Worm (Caenorhabditis elegans) whole organism, L3 larva: ENCODE measurements around the gene F38B6.4.

Experiments used
- ZK546.5 ChIP-seq: sonication (generic microtip); optimal IDR thresholded peaks from 2 replicates; lab custom pipeline; 2017; ENCODE audit warnings: missing biosample characterization, missing genetic modification characterization
- aly-2 ChIP-seq: fragments of 150-350 bp; optimal IDR thresholded peaks from 2 replicates; lab custom pipeline; 2014; ENCODE audit warnings: missing biosample characterization, missing genetic modification characterization
- ama-1 ChIP-seq: fragments of 150-350 bp; optimal IDR thresholded peaks from 2 replicates; lab custom pipeline; 2018
- ceh-16 ChIP-seq: sonication (generic microtip); optimal IDR thresholded peaks from 2 replicates; lab custom pipeline; 2017; ENCODE audit warnings: missing biosample characterization, missing genetic modification characterization
- ceh-82 ChIP-seq: fragments of 150-350 bp; optimal IDR thresholded peaks from 2 replicates; lab custom pipeline; 2014; ENCODE audit warnings: missing biosample characterization, missing genetic modification characterization
- daf-12 ChIP-seq: fragments of 150-350 bp; optimal IDR thresholded peaks from 2 replicates; lab custom pipeline; 2014; ENCODE audit warnings: missing biosample characterization, missing genetic modification reagents, missing genetic modification characterization
- egl-27 ChIP-seq: sonication (generic microtip); optimal IDR thresholded peaks from 4 replicates; lab custom pipeline; 2017; ENCODE audit warnings: missing biosample characterization, missing genetic modification reagents, missing genetic modification characterization
- egl-5 ChIP-seq: fragments of 150-350 bp; optimal IDR thresholded peaks from 2 replicates; lab custom pipeline; 2017; ENCODE audit warnings: missing biosample characterization, missing genetic modification reagents, missing genetic modification characterization, inconsistent platforms
- elt-1 ChIP-seq: fragments of 150-350 bp; optimal IDR thresholded peaks from 2 replicates; lab custom pipeline; 2014; ENCODE audit warnings: missing biosample characterization, missing genetic modification characterization
- elt-2 ChIP-seq: sonication (generic microtip); optimal IDR thresholded peaks from 2 replicates; lab custom pipeline; 2016; ENCODE audit warnings: missing genetic modification reagents, mild to moderate bottlenecking, missing genetic modification characterization, missing compliant biosample characterization
- elt-3 ChIP-seq, 3 experiments: fragments of 150-350 bp in 1 of 3; sonication (generic microtip) in 2 of 3; optimal IDR thresholded peaks; 2 replicates in 2 of 3; 4 replicates in 1 of 3; lab custom pipeline; 2014 to 2017; ENCODE audit warnings: missing biosample characterization in 3 of 3, missing genetic modification characterization in 3 of 3
- eor-1 ChIP-seq, 2 experiments: fragments of 150-350 bp; optimal IDR thresholded peaks; 2 replicates each; lab custom pipeline; 2014 to 2018; ENCODE audit warnings: missing biosample characterization in 2 of 2, missing genetic modification characterization in 2 of 2
- lin-15B ChIP-seq: fragments of 150-350 bp; optimal IDR thresholded peaks from 2 replicates; lab custom pipeline; 2014; ENCODE audit warnings: missing biosample characterization, missing genetic modification characterization
- lin-39 ChIP-seq: fragments of 150-350 bp; optimal IDR thresholded peaks from 2 replicates; lab custom pipeline; 2018; ENCODE audit warnings: missing biosample characterization, missing genetic modification reagents, missing genetic modification characterization
- lsy-12 ChIP-seq: sonication (generic microtip); optimal IDR thresholded peaks from 2 replicates; lab custom pipeline; 2016; ENCODE audit warnings: mild to moderate bottlenecking, missing genetic modification characterization, missing compliant biosample characterization
- mdl-1 ChIP-seq: fragments of 150-350 bp; optimal IDR thresholded peaks from 2 replicates; lab custom pipeline; 2014; ENCODE audit warnings: missing biosample characterization, missing genetic modification characterization
- mml-1 ChIP-seq: fragments of 150-350 bp; sonication (generic microtip); optimal IDR thresholded peaks from 3 replicates; lab custom pipeline; 2014; ENCODE audit warnings: missing biosample characterization, missing genetic modification characterization
- nhr-237 ChIP-seq: fragments of 150-350 bp; optimal IDR thresholded peaks from 2 replicates; lab custom pipeline; 2014; ENCODE audit warnings: missing biosample characterization, missing genetic modification characterization
- nhr-28 ChIP-seq: fragments of 150-350 bp; optimal IDR thresholded peaks from 2 replicates; lab custom pipeline; 2014; ENCODE audit warnings: missing biosample characterization, missing genetic modification characterization
- nhr-67 ChIP-seq: fragments of 150-350 bp; optimal IDR thresholded peaks from 2 replicates; lab custom pipeline; 2014; ENCODE audit warnings: missing biosample characterization, missing genetic modification characterization
- nhr-77 ChIP-seq: fragments of 150-350 bp; optimal IDR thresholded peaks from 2 replicates; lab custom pipeline; 2014; ENCODE audit warnings: missing biosample characterization, missing genetic modification characterization
- pha-4 ChIP-seq: fragments of 150-350 bp; optimal IDR thresholded peaks from 2 replicates; lab custom pipeline; 2014; ENCODE audit warnings: missing biosample characterization, missing genetic modification reagents, missing genetic modification characterization
- pqm-1 ChIP-seq: fragments of 150-350 bp; optimal IDR thresholded peaks from 2 replicates; lab custom pipeline; 2017; ENCODE audit warnings: missing biosample characterization, missing genetic modification characterization, inconsistent platforms
- snpc-4 ChIP-seq: fragments of 150-350 bp; optimal IDR thresholded peaks from 2 replicates; lab custom pipeline; 2014; ENCODE audit warnings: missing biosample characterization, missing genetic modification characterization
- zag-1 ChIP-seq: fragments of 150-350 bp; optimal IDR thresholded peaks from 2 replicates; lab custom pipeline; 2014; ENCODE audit warnings: missing biosample characterization, missing genetic modification characterization
- ztf-11 ChIP-seq: fragments of 150-350 bp; optimal IDR thresholded peaks from 2 replicates; lab custom pipeline; 2014; ENCODE audit warnings: missing biosample characterization, missing genetic modification characterization
- ztf-4 ChIP-seq: fragments of 150-350 bp; optimal IDR thresholded peaks from 2 replicates; lab custom pipeline; 2014; ENCODE audit warnings: missing biosample characterization, missing genetic modification characterization

Gene F38B6.4

DNA sequence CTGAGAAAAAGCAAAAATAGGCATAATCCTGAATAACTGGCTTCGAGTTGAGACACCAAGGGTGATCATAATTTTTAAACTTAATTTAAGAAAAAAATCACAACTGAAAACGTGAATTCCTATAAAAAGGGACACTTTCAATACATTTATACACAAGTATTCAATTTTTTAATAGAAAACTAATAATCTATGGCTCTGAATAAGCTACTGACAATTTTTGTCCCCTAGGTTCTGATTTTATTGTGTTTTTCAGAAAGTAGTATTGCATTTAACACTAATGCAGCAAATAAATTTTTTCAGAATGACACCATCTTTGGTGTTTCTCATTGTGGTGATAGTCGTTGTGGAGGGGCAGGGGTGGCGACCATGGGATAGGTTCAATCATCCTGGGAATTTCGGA lies 38.6 kb downstream of the F38B6.4 start, which contains the start of gene nas-11:
nas-11 (plus strand) TSS at position 301 of the 400 bp plus-strand sequence.
- TF ChIP-seq aly-2 (no peak), nhr-237 (tag; lab: Kevin White, UChicago) (no peak), elt-1 (tag; lab: Kevin White, UChicago) (no peak), pha-4 (tag; lab: Kevin White, UChicago) (no peak), nhr-67 (tag; lab: Kevin White, UChicago) (no peak), lin-39 (tag; lab: Kevin White, UChicago) (no peak), ztf-4 (tag; lab: Kevin White, UChicago) (no peak), mml-1 (tag; lab: Kevin White, UChicago) (no peak), ceh-16 (tag; lab: Kevin White, UChicago) (no peak), mdl-1 (tag; lab: Kevin White, UChicago) (no peak), ama-1 (lab: Kevin White, UChicago) (no peak), lin-15B (no peak), ztf-11 (tag; lab: Kevin White, UChicago) (no peak), zag-1 (no peak), snpc-4 (no peak), egl-5 (tag; lab: Kevin White, UChicago) (no peak), egl-27 (tag; lab: Kevin White, UChicago) (no peak), nhr-28 (no peak), ceh-82 (tag; lab: Kevin White, UChicago) (no peak)

DNA sequence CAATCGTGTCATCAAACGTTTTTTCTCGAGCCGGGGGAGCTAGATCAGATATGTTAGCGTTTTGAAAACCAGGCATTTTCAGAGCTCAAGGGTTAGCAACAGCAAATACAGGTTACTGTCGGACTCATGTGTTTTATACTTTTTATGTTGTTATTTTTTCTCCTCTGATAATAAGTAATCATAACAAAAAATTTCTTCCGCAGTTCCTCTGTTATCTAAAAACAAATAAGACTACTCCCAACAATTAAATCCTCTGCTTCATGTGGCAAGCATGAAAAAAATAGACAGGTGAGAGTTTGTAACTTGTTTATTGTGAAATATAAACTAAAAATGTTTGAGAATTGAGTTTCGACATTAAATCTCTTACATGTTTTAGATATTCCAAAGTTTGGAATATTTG lies 43.9 kb downstream of the F38B6.4 start, which contains the start of gene smf-2:
smf-2 (minus strand) TSS at position 101 of the 400 bp plus-strand sequence.
- TF ChIP-seq egl-5 (tag; lab: Kevin White, UChicago) (no peak), mdl-1 (tag; lab: Kevin White, UChicago) (no peak), ZK546.5 (no peak), lsy-12 (no peak), eor-1 (tag; optimal IDR thresholded peaks at IDR 0.05; lab: Kevin White, UChicago) (no peak)
- TF ChIP-seq, all 47 proteins: peak for 0

DNA sequence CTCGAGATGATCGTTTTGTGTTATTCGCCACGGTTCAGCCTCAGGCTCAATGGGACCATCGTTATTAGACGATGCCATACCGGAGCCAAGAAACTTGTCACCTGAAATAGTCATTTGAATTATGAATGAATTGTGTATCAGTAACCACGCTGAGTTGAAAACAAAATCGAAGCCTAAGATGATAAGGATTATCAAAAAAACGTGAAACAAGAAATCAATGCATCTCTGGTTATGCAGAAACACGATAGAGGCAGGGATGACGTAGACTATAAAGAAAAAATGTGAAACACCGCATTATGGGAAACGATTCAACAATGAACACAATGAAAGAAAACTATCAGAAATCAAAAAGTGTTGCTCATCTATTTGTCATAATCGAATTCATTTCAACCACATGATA lies 48.3 kb downstream of the F38B6.4 start, which contains the start of gene smf-1:
smf-1 (minus strand) TSS at position 101 of the 400 bp plus-strand sequence.
- TF ChIP-seq elt-2 (tag; lab: Kevin White, UChicago) (peak; percentile 54), elt-3 (tag; optimal IDR thresholded peaks at IDR 0.05; lab: Kevin White, UChicago) (no peak), elt-1 (tag; lab: Kevin White, UChicago) (no peak), snpc-4 (no peak)
- TF ChIP-seq, all 47 proteins: peak for 1

DNA sequence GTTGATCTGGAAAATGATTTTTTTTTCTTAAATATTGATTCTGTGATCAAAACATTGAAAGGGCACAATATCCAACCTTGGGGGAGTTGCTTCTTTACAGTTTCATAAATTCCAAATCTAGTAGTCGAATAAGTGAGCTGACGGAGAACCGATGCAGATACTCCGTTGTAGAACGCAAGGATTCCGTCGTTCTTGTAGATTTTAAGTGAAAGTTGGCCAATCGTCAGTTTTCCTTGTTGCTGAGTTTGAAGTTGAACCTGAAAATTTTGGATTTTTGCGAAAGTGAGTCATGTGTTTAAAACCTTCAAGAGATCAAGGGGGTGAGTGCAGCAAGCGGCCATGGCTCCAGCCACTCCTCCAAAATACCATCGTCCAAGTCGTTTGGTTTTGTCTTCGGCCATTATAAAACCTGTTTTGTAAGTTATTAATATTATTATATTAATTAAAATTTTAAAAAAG lies 50.6 kb downstream of the F38B6.4 start, which contains the start of gene slc-25A10:
slc-25A10 (minus strand) TSS at position 409 of the 459 bp plus-strand sequence.
- peak; percentile 88 for TF ChIP-seq ama-1 (lab: Kevin White, UChicago)
- no peak for TF ChIP-seq aly-2
- TF ChIP-seq elt-2 (tag; lab: Kevin White, UChicago): peak; percentile 15

DNA sequence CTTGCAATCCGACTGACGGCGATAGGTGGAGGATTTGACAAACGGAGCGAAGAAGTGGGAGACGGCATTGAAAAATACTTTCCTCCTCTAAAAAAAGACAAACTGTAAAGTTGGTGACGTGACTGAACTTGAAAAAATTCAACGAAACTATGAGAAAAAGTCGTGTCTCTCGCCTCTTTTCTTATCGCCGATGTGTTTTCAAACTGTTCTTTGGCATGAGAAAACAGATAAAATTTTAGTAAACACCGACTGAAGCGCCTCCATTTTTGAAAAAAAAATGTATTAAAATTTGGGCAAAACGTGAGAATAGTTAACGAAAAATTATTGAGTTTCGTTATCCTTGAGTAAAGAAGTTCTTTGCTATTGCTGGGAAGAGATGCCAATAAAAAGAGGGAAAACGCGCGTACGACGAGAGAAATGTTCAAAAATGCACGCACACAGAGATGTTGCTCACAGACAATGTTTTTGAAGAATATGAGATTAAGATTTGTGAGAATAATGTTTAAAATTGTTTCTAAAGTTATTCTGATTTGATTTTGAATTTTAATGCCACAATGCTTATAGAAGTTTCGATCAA lies 54.2 kb downstream of the F38B6.4 start:
- TF ChIP-seq pqm-1 (tag; lab: Kevin White, UChicago) (peak; percentile 21), nhr-77 (tag; lab: Kevin White, UChicago) (no peak), egl-27 (tag; lab: Kevin White, UChicago) (no peak), pha-4 (tag; lab: Kevin White, UChicago) (peak; percentile 35), elt-1 (tag; lab: Kevin White, UChicago) (no peak), elt-2 (tag; lab: Kevin White, UChicago) (peak; percentile 64), lsy-12 (no peak), mdl-1 (tag; lab: Kevin White, UChicago) (peak; percentile 52), daf-12 (tag; lab: Kevin White, UChicago) (no peak)
- TF ChIP-seq, all 47 proteins: peak for 4
